Fruit fly (Drosophila melanogaster): ENCODE measurements around the gene CG8004.

CG8004 gene

DNA sequence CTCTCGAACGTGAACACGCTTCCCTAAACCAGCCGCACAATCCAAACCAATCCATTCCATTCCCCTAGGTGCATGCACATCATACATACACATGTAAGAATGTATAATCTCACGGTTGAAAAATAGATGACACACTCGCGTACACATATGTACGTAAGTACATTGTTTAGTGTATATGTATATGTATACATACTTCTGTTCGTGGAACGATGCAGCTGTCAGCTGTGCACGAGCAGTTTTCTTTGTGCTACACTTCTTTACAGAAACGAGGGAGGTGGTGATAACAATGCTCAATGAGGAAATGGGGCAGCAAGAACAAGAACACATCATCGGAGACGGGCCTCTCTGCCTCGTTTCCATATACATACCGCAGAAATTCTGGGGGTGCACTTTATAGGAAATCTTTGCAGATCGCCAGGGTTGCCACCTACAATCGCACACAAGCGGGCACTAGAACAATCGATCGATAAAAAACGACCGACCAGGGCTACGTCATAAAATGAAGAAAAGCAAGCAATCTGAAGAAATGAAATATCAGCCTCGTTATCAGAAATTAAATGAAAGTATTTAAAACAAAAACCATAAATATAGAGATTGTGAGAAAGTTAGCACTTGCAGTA lies 28.9 kb downstream of the CG8004 start (continued):
- TF ChIP-seq dpn (GFP tag; optimal IDR thresholded peaks at IDR 0.05), result no peak
- no peak for TF ChIP-seq seq (GFP tag; IDR thresholded peaks at IDR 0.05)
- peak; percentile 97 for TF ChIP-seq pros (GFP tag; optimal IDR thresholded peaks at IDR 0.05)
- TF ChIP-seq Ptx1 (GFP tag; IDR thresholded peaks at IDR 0.05), result no peak
- TF ChIP-seq CG7928 (GFP tag; optimal IDR thresholded peaks at IDR 0.05), result peak; percentile 42
- TF ChIP-seq Neu2 (GFP tag; optimal IDR thresholded peaks at IDR 0.05; ENCODE audit: borderline replicate concordance), result no peak
- no peak for TF ChIP-seq Rfx (GFP tag; IDR thresholded peaks at IDR 0.05)
- no peak for TF ChIP-seq CG9437 (GFP tag; optimal IDR thresholded peaks at IDR 0.05)
- no peak for TF ChIP-seq HHEX (GFP tag; optimal IDR thresholded peaks at IDR 0.05)
- TF ChIP-seq unpg (GFP tag; optimal IDR thresholded peaks at IDR 0.05), result no peak
- no peak for TF ChIP-seq jumu (GFP tag; optimal IDR thresholded peaks at IDR 0.05)
- no peak for TF ChIP-seq maf-S (GFP tag; optimal IDR thresholded peaks at IDR 0.05)
- no peak for TF ChIP-seq CG4820 (GFP tag; optimal IDR thresholded peaks at IDR 0.05)
- no peak for TF ChIP-seq schlank (tag; optimal IDR thresholded peaks at IDR 0.05)
- TF ChIP-seq Dp (GFP tag; optimal IDR thresholded peaks at IDR 0.05), result no peak
- no peak for TF ChIP-seq sima (GFP tag; optimal IDR thresholded peaks at IDR 0.05)
- TF ChIP-seq tgo (GFP tag; IDR thresholded peaks at IDR 0.05), result no peak
- TF ChIP-seq CG31365 (tag; optimal IDR thresholded peaks at IDR 0.05), result no peak
- no peak for TF ChIP-seq Mrtf (GFP tag; IDR thresholded peaks at IDR 0.05)
- TF ChIP-seq ase (GFP tag; IDR thresholded peaks at IDR 0.05), result no peak
- TF ChIP-seq crp (GFP tag; optimal IDR thresholded peaks at IDR 0.05), result peak in 1 of 2 experiments; percentile 49
- TF ChIP-seq gt (GFP tag; IDR thresholded peaks at IDR 0.05), result no peak
- no peak for TF ChIP-seq CG16813 (GFP tag; IDR thresholded peaks at IDR 0.05; ENCODE audit: partially characterized antibody)
- no peak for TF ChIP-seq CG4328 (GFP tag; optimal IDR thresholded peaks at IDR 0.05)
- peak; percentile 30; the same call in 1 of the 2 replicates for TF ChIP-seq Scr (GFP tag; IDR thresholded peaks at IDR 0.05; ENCODE audit: partially characterized antibody)
- TF ChIP-seq pho (GFP tag; optimal IDR thresholded peaks at IDR 0.05), result no peak
- TF ChIP-seq Nf-YC (tag; optimal IDR thresholded peaks at IDR 0.05), result no peak
- no peak for TF ChIP-seq unc-4 (GFP tag; IDR thresholded peaks at IDR 0.05; ENCODE audit: partially characterized antibody)
- TF ChIP-seq chif (GFP tag; optimal IDR thresholded peaks at IDR 0.05), result no peak
- no peak for TF ChIP-seq sob (GFP tag; IDR thresholded peaks at IDR 0.05)
- TF ChIP-seq amos (GFP tag; IDR thresholded peaks at IDR 0.05; ENCODE audit: partially characterized antibody), result 0 out of 2 replicates have a peak, but pooled peaks have one; percentile 27
- TF ChIP-seq CG14965 (GFP tag; optimal IDR thresholded peaks at IDR 0.05; ENCODE audit: borderline replicate concordance), result no peak
- no peak for TF ChIP-seq cad (GFP tag; optimal IDR thresholded peaks at IDR 0.05)
- TF ChIP-seq scrt (GFP tag; optimal IDR thresholded peaks at IDR 0.05), result no peak
- no peak for TF ChIP-seq al (GFP tag; IDR thresholded peaks at IDR 0.05)
- TF ChIP-seq fd64A (GFP tag; optimal IDR thresholded peaks at IDR 0.05), result peak; percentile 53
- no peak for TF ChIP-seq Nf-YA (GFP tag; IDR thresholded peaks at IDR 0.05)
- no peak for TF ChIP-seq CG8765 (GFP tag; IDR thresholded peaks at IDR 0.05)
- no peak for TF ChIP-seq Ravus (GFP tag; IDR thresholded peaks at IDR 0.05)
- TF ChIP-seq CG12744 (GFP tag; optimal IDR thresholded peaks at IDR 0.05), result no peak
- no peak for TF ChIP-seq prd (optimal IDR thresholded peaks at IDR 0.05)
- no peak for TF ChIP-seq prd (GFP tag; IDR thresholded peaks at IDR 0.05)
- TF ChIP-seq kay (GFP tag; optimal IDR thresholded peaks at IDR 0.05), result no peak
- TF ChIP-seq her (GFP tag; optimal IDR thresholded peaks at IDR 0.05), result no peak
- TF ChIP-seq CG2678 (tag; optimal IDR thresholded peaks at IDR 0.05), result no peak
- TF ChIP-seq CG7357 (GFP tag; IDR thresholded peaks at IDR 0.05), result no peak
- TF ChIP-seq CkIIα-i1 (GFP tag; IDR thresholded peaks at IDR 0.05), result no peak
- TF ChIP-seq lab (GFP tag; optimal IDR thresholded peaks at IDR 0.05), result no peak
- TF ChIP-seq slbo (GFP tag; IDR thresholded peaks at IDR 0.05), result no peak
- no peak for TF ChIP-seq da (GFP tag; optimal IDR thresholded peaks at IDR 0.05)
- TF ChIP-seq yki (optimal IDR thresholded peaks at IDR 0.05), result no peak
